Worm (Caenorhabditis elegans) whole organism, midembryonic: Measurements from ENCODE around the gene ivph-3.

ENCODE experiments used
- T22C8.4 ChIP-seq: fragments of 200-800 bp; sonication (Bioruptor generic); IDR thresholded peaks from 2 replicates; pipeline ENCODE4 v1.3.6; 2022; ENCODE audit warnings: missing genetic modification characterization, missing compliant biosample characterization
- cog-1 ChIP-seq: sonication (generic microtip); optimal IDR thresholded peaks from 2 replicates; lab custom pipeline; 2016; ENCODE audit warnings: missing genetic modification characterization, missing compliant biosample characterization
- flt-1 ChIP-seq: fragments of 200-800 bp; sonication (Bioruptor generic); IDR thresholded peaks from 2 replicates; pipeline ENCODE4 v1.3.6; 2022; ENCODE audit warnings: missing genetic modification characterization, missing compliant biosample characterization
- klf-2 ChIP-seq: fragments of 200-800 bp; sonication (Bioruptor generic); conservative IDR thresholded peaks from 2 replicates; pipeline ENCODE4 v1.3.6; 2022; ENCODE audit warnings: missing genetic modification reagents, missing genetic modification characterization, missing compliant biosample characterization
- med-1 ChIP-seq: sonication (generic microtip); optimal IDR thresholded peaks from 2 replicates; lab custom pipeline; 2017; ENCODE audit warnings: missing genetic modification characterization, mild to moderate bottlenecking, missing compliant biosample characterization, antibody characterized with exemption, missing genetic modification reagents; ENCODE audit not compliant: insufficient read depth
- ref-1 ChIP-seq: fragments of 200-800 bp; sonication (Bioruptor generic); conservative IDR thresholded peaks from 2 replicates; pipeline ENCODE4 v1.3.6; 2022; ENCODE audit warnings: missing genetic modification reagents, missing genetic modification characterization, missing compliant biosample characterization
- tab-1 ChIP-seq: fragments of 200-800 bp; sonication (Bioruptor generic); IDR thresholded peaks from 2 replicates; pipeline ENCODE4 v1.3.6; 2022; ENCODE audit warnings: missing genetic modification characterization, missing compliant biosample characterization
- ztf-23 ChIP-seq: fragments of 200-800 bp; sonication (Bioruptor generic); IDR thresholded peaks from 2 replicates; pipeline ENCODE4 v1.3.6; 2022; ENCODE audit warnings: missing genetic modification reagents, missing genetic modification characterization, missing compliant biosample characterization

- no peak for TF ChIP-seq T22C8.4
- TF ChIP-seq flt-1 (GFP tag; lab: Robert Waterston, UW): no peak
- no peak for TF ChIP-seq ztf-23 (GFP tag; lab: Robert Waterston, UW)
- no peak for TF ChIP-seq ref-1 (GFP tag; lab: Robert Waterston, UW)
- no peak for TF ChIP-seq klf-2
- TF ChIP-seq med-1 (GFP tag; lab: Kevin White, UChicago): no peak
- TF ChIP-seq tab-1 (GFP tag; lab: Robert Waterston, UW): no peak
- TF ChIP-seq cog-1 (tag; lab: Kevin White, UChicago): no peak
Measured at ce11 chrIV:3038740-3039139, 14.8 kb upstream of the ivph-3 start.
